Fruit fly (Drosophila melanogaster): ENCODE data around the gene CG9609.

The CG9609 gene

dm6 chrX:16783743-16784142, 3.1 kb downstream of the CG9609 start, which contains the start of gene mRpL22 (continued):
- no peak for TF ChIP-seq pan (optimal IDR thresholded peaks at IDR 0.05)
- TF ChIP-seq pan (GFP tag; optimal IDR thresholded peaks at IDR 0.05 in 1 of 2, IDR thresholded peaks at IDR 0.05 in 1 of 2) = no peak
- 0 out of 2 replicates have a peak, but pooled peaks have one; percentile 19 for TF ChIP-seq unc-4 (GFP tag; IDR thresholded peaks at IDR 0.05; ENCODE audit: partially characterized antibody)
- peak; percentile 38; the same call in 1 of the 3 replicates for TF ChIP-seq CG16813 (GFP tag; IDR thresholded peaks at IDR 0.05; ENCODE audit: partially characterized antibody)
- TF ChIP-seq B-H2 (GFP tag; optimal IDR thresholded peaks at IDR 0.05) = no peak
- TF ChIP-seq HHEX (GFP tag; optimal IDR thresholded peaks at IDR 0.05) = no peak
- no peak for TF ChIP-seq tap (tag; optimal IDR thresholded peaks at IDR 0.05)
- no peak for TF ChIP-seq CG11093 (GFP tag; IDR thresholded peaks at IDR 0.05)
- peak; percentile 8 for TF ChIP-seq nom (GFP tag; optimal IDR thresholded peaks at IDR 0.05)
- no peak for TF ChIP-seq ato (GFP tag; IDR thresholded peaks at IDR 0.05; ENCODE audit: partially characterized antibody)
- no peak for TF ChIP-seq CG15011 (GFP tag; optimal IDR thresholded peaks at IDR 0.05)
- TF ChIP-seq stwl (tag; optimal IDR thresholded peaks at IDR 0.05) = peak; percentile 4
- peak; percentile 69 for TF ChIP-seq CG9437 (GFP tag; optimal IDR thresholded peaks at IDR 0.05)
- TF ChIP-seq CG11504 (tag; optimal IDR thresholded peaks at IDR 0.05) = peak; percentile 32
- TF ChIP-seq YL-1 (GFP tag; optimal IDR thresholded peaks at IDR 0.05) = peak; percentile 21
- no peak for TF ChIP-seq CG6689 (GFP tag; IDR thresholded peaks at IDR 0.05)
- TF ChIP-seq CG13624 (GFP tag; optimal IDR thresholded peaks at IDR 0.05) = no peak
- TF ChIP-seq CG5245 (GFP tag; optimal IDR thresholded peaks at IDR 0.05) = no peak
- TF ChIP-seq odd (GFP tag; optimal IDR thresholded peaks at IDR 0.05) = no peak
- no peak for TF ChIP-seq insv (GFP tag; optimal IDR thresholded peaks at IDR 0.05)
- no peak for TF ChIP-seq chinmo (GFP tag; IDR thresholded peaks at IDR 0.05; ENCODE audit: partially characterized antibody)
- TF ChIP-seq CrebB (tag; optimal IDR thresholded peaks at IDR 0.05) = peak; percentile 28
- no peak for TF ChIP-seq CG16779 (GFP tag; IDR thresholded peaks at IDR 0.05)
- TF ChIP-seq Pdp1 (GFP tag; optimal IDR thresholded peaks at IDR 0.05) = peak in 1 of 2 experiments; percentile 65
- TF ChIP-seq CG10267 (tag; optimal IDR thresholded peaks at IDR 0.05) = peak; percentile 6
- peak; percentile 56 for TF ChIP-seq CG14710 (tag; optimal IDR thresholded peaks at IDR 0.05)
- no peak for TF ChIP-seq CG7786 (GFP tag; optimal IDR thresholded peaks at IDR 0.05)
- TF ChIP-seq CG34422 (GFP tag; IDR thresholded peaks at IDR 0.05) = peak; percentile 20; the same call in 1 of the 3 replicates
- no peak for TF ChIP-seq nmo (GFP tag; optimal IDR thresholded peaks at IDR 0.05)
- no peak for TF ChIP-seq CG1529 (GFP tag; optimal IDR thresholded peaks at IDR 0.05)
- no peak for TF ChIP-seq gem (tag; optimal IDR thresholded peaks at IDR 0.05)
- peak; percentile 73 for TF ChIP-seq MBD-R2 (GFP tag; IDR thresholded peaks at IDR 0.05)
- TF ChIP-seq CG8281 (tag; optimal IDR thresholded peaks at IDR 0.05) = no peak
- TF ChIP-seq CG2116 (GFP tag; optimal IDR thresholded peaks at IDR 0.05) = peak; percentile 50
- TF ChIP-seq CG4617 (GFP tag; optimal IDR thresholded peaks at IDR 0.05; ENCODE audit: borderline replicate concordance) = peak; percentile 35
- TF ChIP-seq pzg (GFP tag; optimal IDR thresholded peaks at IDR 0.05) = peak; percentile 66
- no peak for TF ChIP-seq CG8944 (GFP tag; optimal IDR thresholded peaks at IDR 0.05)
- peak; percentile 37 for TF ChIP-seq Med (GFP tag)
- TF ChIP-seq sr (GFP tag; IDR thresholded peaks at IDR 0.05) = no peak
- no peak for TF ChIP-seq pita (GFP tag; optimal IDR thresholded peaks at IDR 0.05)
- no peak for TF ChIP-seq pho (GFP tag; optimal IDR thresholded peaks at IDR 0.05)
- TF ChIP-seq cato (GFP tag; optimal IDR thresholded peaks at IDR 0.05; ENCODE audit: borderline replicate concordance) = no peak
- TF ChIP-seq trem (tag; optimal IDR thresholded peaks at IDR 0.05) = peak; percentile 26
- TF ChIP-seq CG17802 (tag; optimal IDR thresholded peaks at IDR 0.05) = no peak
- no peak for TF ChIP-seq repo (GFP tag; optimal IDR thresholded peaks at IDR 0.05)
- no peak for TF ChIP-seq CG32772 (GFP tag; IDR thresholded peaks at IDR 0.05)
- no peak for TF ChIP-seq toy (GFP tag; IDR thresholded peaks at IDR 0.05)
- no peak for TF ChIP-seq lab (GFP tag; optimal IDR thresholded peaks at IDR 0.05)
- TF ChIP-seq crp (GFP tag; optimal IDR thresholded peaks at IDR 0.05) = peak in 1 of 2 experiments; percentile 77
- no peak for TF ChIP-seq CG12942 (GFP tag; optimal IDR thresholded peaks at IDR 0.05)
